Worm (Caenorhabditis elegans): Measurements from ENCODE around the gene sphr-1.

DNA sequence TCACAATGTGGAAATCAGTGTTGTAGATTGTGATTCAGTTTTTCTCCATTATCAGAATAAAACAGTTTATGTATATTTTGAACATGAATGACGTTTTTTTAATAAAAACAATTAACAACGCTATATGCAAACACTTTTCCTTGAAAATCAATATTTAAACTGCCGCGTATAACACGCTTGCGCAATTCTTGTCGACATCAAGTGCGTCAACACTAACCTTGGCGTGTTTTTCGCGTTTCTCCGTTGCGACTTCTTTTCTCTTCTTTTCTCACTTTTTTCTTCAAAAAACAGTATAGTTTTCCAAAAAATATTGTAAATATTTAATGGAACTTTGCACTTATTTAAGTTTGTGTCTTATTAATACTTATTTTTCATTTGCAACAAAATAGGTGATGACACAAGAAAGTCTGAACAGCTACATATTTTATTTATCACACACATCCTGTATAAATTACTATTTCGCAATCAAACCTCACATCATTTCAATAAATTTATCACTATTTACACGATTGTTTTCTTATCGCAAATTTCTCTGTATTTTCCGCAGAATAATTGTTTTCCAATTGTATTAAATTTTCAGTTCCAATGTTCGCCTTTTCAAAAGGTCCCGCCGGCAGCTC, 16.1 kb upstream of the sphr-1 start, which contains the start of gene spas-1:
- TF ChIP-seq pha-4 (tag; optimal IDR thresholded peaks at IDR 0.05) (peak; percentile 95), nhr-67 (tag; optimal IDR thresholded peaks at IDR 0.05) (no peak), aly-2 (tag; optimal IDR thresholded peaks at IDR 0.05) (no peak), fkh-10 (GFP tag; optimal IDR thresholded peaks at IDR 0.05) (no peak)
